Worm (Caenorhabditis elegans) whole organism, late embryonic: ENCODE measurements around the gene F29G9.1.

ENCODE experiments used
- C08G9.2 ChIP-seq: sonication (generic microtip); optimal IDR thresholded peaks from 2 replicates; lab custom pipeline; 2016; ENCODE audit warnings: mild to moderate bottlenecking, missing genetic modification characterization, moderate library complexity, missing compliant biosample characterization
- F13H6.1 ChIP-seq: sonication (generic microtip); optimal IDR thresholded peaks from 2 replicates; lab custom pipeline; 2016; ENCODE audit warnings: missing genetic modification characterization, missing compliant biosample characterization
- K09A11.1 ChIP-seq: sonication (generic microtip); optimal IDR thresholded peaks from 2 replicates; lab custom pipeline; 2017; ENCODE audit warnings: antibody characterized with exemption, mild to moderate bottlenecking, missing genetic modification characterization, missing compliant biosample characterization; ENCODE audit not compliant: insufficient read depth
- T23F11.4 ChIP-seq: fragments of 200-800 bp; sonication (Bioruptor generic); optimal IDR thresholded peaks from 2 replicates; lab custom pipeline; 2018; ENCODE audit warnings: mild to moderate bottlenecking, missing genetic modification characterization, missing compliant biosample characterization
- ceh-18 ChIP-seq: sonication (generic microtip); optimal IDR thresholded peaks from 2 replicates; lab custom pipeline; 2016; ENCODE audit warnings: missing genetic modification characterization, missing compliant biosample characterization
- ceh-19 ChIP-seq: fragments of 200-800 bp; sonication (Bioruptor generic); optimal IDR thresholded peaks from 2 replicates; lab custom pipeline; 2018; ENCODE audit warnings: mild to moderate bottlenecking, missing genetic modification characterization, missing compliant biosample characterization
- ceh-24 ChIP-seq: sonication (generic microtip); optimal IDR thresholded peaks from 2 replicates; lab custom pipeline; 2016; ENCODE audit warnings: mild to moderate bottlenecking, missing genetic modification characterization, missing compliant biosample characterization
- ceh-30 ChIP-seq: fragments of 150-350 bp; optimal IDR thresholded peaks from 2 replicates; lab custom pipeline; 2014; ENCODE audit warnings: missing biosample characterization, missing genetic modification characterization
- ceh-31 ChIP-seq: sonication (generic microtip); optimal IDR thresholded peaks from 2 replicates; lab custom pipeline; 2016; ENCODE audit warnings: missing genetic modification characterization, missing compliant biosample characterization
- ceh-34 ChIP-seq: sonication (generic microtip); optimal IDR thresholded peaks from 2 replicates; lab custom pipeline; 2016; ENCODE audit warnings: mild to moderate bottlenecking, missing genetic modification characterization, missing compliant biosample characterization
- ceh-48 ChIP-seq: sonication (generic microtip); optimal IDR thresholded peaks from 2 replicates; lab custom pipeline; 2016; ENCODE audit warnings: missing genetic modification characterization, inconsistent platforms, missing compliant biosample characterization
- ceh-6 ChIP-seq: fragments of 200-800 bp; sonication (Bioruptor generic); optimal IDR thresholded peaks from 2 replicates; lab custom pipeline; 2018; ENCODE audit warnings: mild to moderate bottlenecking, missing genetic modification characterization, missing compliant biosample characterization
- ceh-9 ChIP-seq: sonication (generic microtip); optimal IDR thresholded peaks from 2 replicates; lab custom pipeline; 2016; ENCODE audit warnings: mild to moderate bottlenecking, missing genetic modification characterization, inconsistent platforms, missing compliant biosample characterization
- che-1 ChIP-seq: sonication (generic microtip); optimal IDR thresholded peaks from 2 replicates; lab custom pipeline; 2016; ENCODE audit warnings: mild to moderate bottlenecking, missing genetic modification characterization, missing compliant biosample characterization
- elt-2 ChIP-seq: sonication (generic microtip); optimal IDR thresholded peaks from 2 replicates; lab custom pipeline; 2016; ENCODE audit warnings: missing genetic modification reagents, missing genetic modification characterization, missing compliant biosample characterization
- ets-4 ChIP-seq: sonication (generic microtip); optimal IDR thresholded peaks from 2 replicates; lab custom pipeline; 2016; ENCODE audit warnings: missing genetic modification characterization, missing compliant biosample characterization
- fkh-6 ChIP-seq: sonication (generic microtip); optimal IDR thresholded peaks from 2 replicates; lab custom pipeline; 2016; ENCODE audit warnings: missing genetic modification characterization, missing compliant biosample characterization
- hlh-30 ChIP-seq: sonication (generic microtip); optimal IDR thresholded peaks from 2 replicates; lab custom pipeline; 2017; ENCODE audit warnings: antibody characterized with exemption, missing genetic modification characterization, missing compliant biosample characterization; ENCODE audit not compliant: insufficient read depth
- hlh-6 ChIP-seq: sonication (generic microtip); optimal IDR thresholded peaks from 2 replicates; lab custom pipeline; 2016; ENCODE audit warnings: missing genotype, missing genetic modification characterization, missing compliant biosample characterization
- lin-11 ChIP-seq: fragments of 200-800 bp; sonication (Bioruptor generic); optimal IDR thresholded peaks from 2 replicates; lab custom pipeline; 2018; ENCODE audit warnings: mild to moderate bottlenecking, missing genetic modification characterization, missing compliant biosample characterization
- nfya-1 ChIP-seq: sonication (generic microtip); optimal IDR thresholded peaks from 2 replicates; lab custom pipeline; 2017; ENCODE audit warnings: missing genetic modification characterization, mild to moderate bottlenecking, missing compliant biosample characterization, antibody characterized with exemption, moderate library complexity
- nhr-11 ChIP-seq: fragments of 150-350 bp; optimal IDR thresholded peaks from 2 replicates; lab custom pipeline; 2014; ENCODE audit warnings: missing biosample characterization, missing genetic modification characterization
- odd-2 ChIP-seq: sonication (generic microtip); optimal IDR thresholded peaks from 2 replicates; lab custom pipeline; 2017; ENCODE audit warnings: antibody characterized with exemption, mild to moderate bottlenecking, missing genetic modification characterization, missing compliant biosample characterization
- pag-3 ChIP-seq: sonication (generic microtip); optimal IDR thresholded peaks from 2 replicates; lab custom pipeline; 2016; ENCODE audit warnings: missing compliant biosample characterization, missing genetic modification characterization, borderline replicate concordance
- pax-1 ChIP-seq: fragments of 150-350 bp; optimal IDR thresholded peaks from 2 replicates; lab custom pipeline; 2014; ENCODE audit warnings: missing biosample characterization, missing genetic modification characterization
- pha-4 ChIP-seq: fragments of 150-350 bp; optimal IDR thresholded peaks from 2 replicates; lab custom pipeline; 2018; ENCODE audit warnings: missing biosample characterization, missing genetic modification reagents, missing genetic modification characterization
- ref-2 ChIP-seq: sonication (generic microtip); optimal IDR thresholded peaks from 2 replicates; lab custom pipeline; 2016; ENCODE audit warnings: missing genetic modification characterization, missing compliant biosample characterization
- rnt-1 ChIP-seq: sonication (generic microtip); optimal IDR thresholded peaks from 2 replicates; lab custom pipeline; 2016; ENCODE audit warnings: missing genetic modification characterization, missing compliant biosample characterization
- tbx-2 ChIP-seq: sonication (generic microtip); optimal IDR thresholded peaks from 2 replicates; lab custom pipeline; 2016; ENCODE audit warnings: missing genetic modification characterization, missing compliant biosample characterization
- unc-42 ChIP-seq: sonication (generic microtip); optimal IDR thresholded peaks from 2 replicates; lab custom pipeline; 2016; ENCODE audit warnings: missing genotype, missing genetic modification characterization, missing compliant biosample characterization
- unc-55 ChIP-seq: sonication (generic microtip); optimal IDR thresholded peaks from 2 replicates; lab custom pipeline; 2017; ENCODE audit warnings: missing biosample characterization, missing genetic modification reagents, missing genetic modification characterization

Gene F29G9.1

DNA sequence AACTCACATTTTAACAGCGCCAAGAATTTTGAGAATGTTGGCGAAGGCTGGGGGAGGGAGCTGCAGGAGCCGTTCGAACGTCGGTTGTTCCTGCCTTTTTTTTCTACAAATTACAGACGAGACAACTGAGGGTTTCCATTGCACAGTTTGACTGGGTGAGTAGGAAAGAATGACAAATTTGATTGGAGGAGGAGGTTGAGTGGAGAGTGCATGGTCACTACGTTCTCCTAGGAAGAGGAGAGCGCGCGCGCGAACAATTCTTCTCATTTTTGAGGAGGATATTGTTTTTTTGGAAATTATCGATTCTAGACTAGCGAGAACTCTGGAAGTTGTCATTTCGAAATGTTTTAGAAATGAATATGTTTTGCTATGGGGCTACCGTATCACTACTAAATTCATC is 4.2 kb upstream of the F29G9.1 start, which contains the start of gene dhs-17:
TSS of gene dhs-17 (minus strand) at position 101 of the 400 bp plus-strand sequence.
- no peak for TF ChIP-seq T23F11.4 (GFP tag; lab: Kevin White, UChicago)

DNA sequence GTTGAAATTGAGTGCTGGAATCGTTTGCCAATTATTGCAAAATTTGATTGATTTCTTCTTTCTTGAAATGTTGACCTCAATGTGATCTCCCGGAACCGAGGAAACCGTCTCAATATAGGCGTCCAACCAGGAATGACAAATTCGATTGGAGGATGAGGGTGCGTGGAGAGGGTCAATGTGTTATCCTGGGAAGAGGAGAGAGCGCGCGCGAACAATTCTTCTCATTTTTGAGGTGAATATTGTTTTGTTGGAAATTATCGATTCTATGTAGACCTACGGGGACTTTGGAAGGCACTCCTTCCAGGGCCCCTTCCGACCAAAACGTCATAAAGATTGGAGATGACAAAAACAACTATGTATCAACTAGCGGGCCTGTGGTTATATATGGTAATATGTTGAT is 2.4 kb upstream of the F29G9.1 start:
- no peak for TF ChIP-seq ceh-6 (GFP tag; lab: Kevin White, UChicago)

DNA sequence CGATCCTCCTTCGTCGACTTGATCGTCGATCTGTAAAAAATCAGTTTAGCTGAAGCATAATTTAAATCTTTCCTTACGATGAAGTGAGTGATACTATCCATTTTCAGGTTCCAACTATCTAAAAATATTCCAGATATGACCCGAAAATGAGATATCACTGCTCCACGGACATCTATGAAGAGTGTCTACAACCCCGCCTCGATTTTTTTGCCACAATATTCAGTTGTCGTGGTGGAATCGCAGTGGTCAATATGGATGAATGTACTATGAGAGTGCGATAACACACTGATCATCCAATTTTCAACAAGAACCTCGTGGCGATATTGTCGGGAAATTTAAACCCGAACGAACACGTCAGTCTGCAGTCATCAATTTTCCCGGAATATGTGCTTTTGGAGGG is 2.5 kb downstream of the F29G9.1 start, which contains the start of gene R01B10.2:
TSS of gene R01B10.2 (minus strand) at position 101 of the 400 bp plus-strand sequence.
- no peak for TF ChIP-seq elt-2
- no peak for TF ChIP-seq odd-2 (tag; lab: Kevin White, UChicago)
- TF ChIP-seq lin-11 (tag; lab: Kevin White, UChicago) = no peak
- no peak for TF ChIP-seq tbx-2 (tag; lab: Kevin White, UChicago)
- no peak for TF ChIP-seq unc-42 (tag; lab: Kevin White, UChicago)
- TF ChIP-seq ceh-9 (tag; lab: Kevin White, UChicago) = no peak
- no peak for TF ChIP-seq pha-4
- no peak for TF ChIP-seq ceh-24 (tag; lab: Kevin White, UChicago)
- no peak for TF ChIP-seq fkh-6 (tag; lab: Kevin White, UChicago)
- TF ChIP-seq pag-3 (tag; lab: Kevin White, UChicago) = no peak
- TF ChIP-seq, all 69 proteins: peak for 0

DNA sequence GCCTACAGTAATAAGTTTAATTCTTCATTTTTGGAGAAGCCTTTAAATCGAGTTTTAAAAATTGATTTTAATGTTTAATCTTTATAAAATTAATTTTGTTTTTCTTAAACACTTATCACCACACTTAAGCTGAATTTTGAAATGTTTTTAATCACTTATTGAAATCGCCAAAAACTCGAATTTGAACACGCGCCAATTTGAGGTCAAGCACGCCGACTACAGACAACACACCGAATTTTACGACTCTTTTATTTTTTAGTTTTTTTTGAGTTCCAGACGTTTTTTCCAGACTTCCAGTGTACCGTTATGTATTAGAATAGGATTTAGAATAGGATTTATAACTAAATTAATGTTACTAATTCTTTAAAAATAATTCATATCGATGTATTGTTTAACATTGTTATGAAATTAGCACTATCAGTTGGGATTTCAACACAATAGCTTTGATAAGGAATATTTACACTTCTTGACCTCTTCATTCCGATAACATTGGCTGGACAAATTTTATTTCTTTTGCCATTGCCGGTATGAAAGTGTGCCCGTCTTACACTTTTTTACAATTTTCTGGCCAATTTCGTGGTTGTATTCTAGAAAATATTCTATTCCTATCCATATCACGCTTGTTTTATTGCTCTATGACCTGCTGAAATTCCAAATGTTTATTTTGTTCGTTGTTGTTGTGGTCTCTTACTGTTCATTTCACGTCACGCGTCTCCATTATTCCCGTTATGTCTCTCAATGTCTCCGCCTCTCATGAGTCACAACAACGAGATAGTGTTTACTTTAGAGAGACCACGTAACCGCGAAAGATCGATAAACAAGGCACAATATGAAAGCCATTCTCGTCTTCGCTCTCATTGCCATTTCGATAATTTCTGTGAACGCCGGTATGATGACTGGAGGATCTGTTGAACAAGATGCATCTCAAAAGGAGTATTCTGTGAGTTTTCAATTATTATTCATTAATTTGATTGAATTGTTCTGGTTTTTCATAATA is 4.7 kb downstream of the F29G9.1 start, which contains the start of gene cpi-2:
TSS of gene cpi-2 (plus strand) at position 788 of the 997 bp plus-strand sequence.
- TF ChIP-seq ref-2 (tag; lab: Kevin White, UChicago) (no peak), rnt-1 (tag; lab: Kevin White, UChicago) (peak; percentile 29), unc-55 (GFP tag; lab: Kevin White, UChicago) (peak; percentile 10), C08G9.2 (tag; lab: Kevin White, UChicago) (no peak), hlh-6 (no peak), ceh-48 (tag; lab: Kevin White, UChicago) (peak; percentile 88), pax-1 (tag; lab: Kevin White, UChicago) (peak; percentile 45), elt-2 (peak; percentile 69), che-1 (no peak), ceh-9 (tag; lab: Kevin White, UChicago) (no peak), nfya-1 (tag; lab: Kevin White, UChicago) (peak; percentile 13), hlh-30 (tag; lab: Kevin White, UChicago) (peak; percentile 35), ceh-31 (tag; lab: Kevin White, UChicago) (peak; percentile 16), ets-4 (tag; lab: Kevin White, UChicago) (no peak)

DNA sequence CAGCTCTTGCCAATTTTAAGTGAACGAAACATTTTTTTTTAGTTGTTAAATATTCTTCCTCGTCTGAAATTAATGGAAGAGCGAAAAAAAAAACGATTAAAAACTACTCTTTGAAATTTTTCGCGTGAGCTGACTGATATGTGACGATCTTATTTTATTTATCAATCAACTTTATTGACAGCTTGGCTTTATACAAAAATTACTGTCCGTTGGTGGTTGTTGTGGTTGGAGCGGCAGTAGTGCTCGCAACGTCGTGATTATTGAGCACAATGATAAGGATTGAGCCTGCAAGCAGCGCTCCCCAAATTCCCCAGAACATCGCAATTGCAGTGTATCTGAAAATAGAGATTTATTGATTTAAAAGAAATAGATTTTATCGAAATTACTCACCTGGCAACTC is 5.5 kb downstream of the F29G9.1 start:
- TF ChIP-seq nhr-11 (tag; lab: Kevin White, UChicago) = no peak
- TF ChIP-seq ceh-34 (tag; lab: Kevin White, UChicago) = no peak
- TF ChIP-seq ceh-18 (tag; lab: Kevin White, UChicago) = no peak
- TF ChIP-seq nfya-1 (tag; lab: Kevin White, UChicago) = no peak
- TF ChIP-seq F13H6.1 (tag; lab: Kevin White, UChicago) = no peak
- no peak for TF ChIP-seq ceh-19 (GFP tag; lab: Kevin White, UChicago)
- TF ChIP-seq ceh-30 (tag; lab: Kevin White, UChicago) = no peak
- TF ChIP-seq K09A11.1 (tag; lab: Kevin White, UChicago) = no peak
